Worm (Caenorhabditis elegans) whole organism, mixed stage, embryonic: ENCODE measurements around the gene nspe-5.
A peak's percentile ranks its signal among the peaks of the same experiment; 100 is the strongest.

Experiments used
- M03D4.4 ChIP-seq: sonication (generic microtip); optimal IDR thresholded peaks from 2 replicates; lab custom pipeline; 2017; ENCODE audit warnings: mild to moderate bottlenecking, missing genetic modification characterization, missing compliant biosample characterization
- bed-3 ChIP-seq: fragments of 200-800 bp; sonication (Bioruptor generic); optimal IDR thresholded peaks from 3 replicates; lab custom pipeline; 2018; ENCODE audit warnings: mild to moderate bottlenecking, missing genetic modification characterization, moderate library complexity, missing compliant biosample characterization
- blmp-1 ChIP-seq: fragments of 150-350 bp; optimal IDR thresholded peaks from 2 replicates; lab custom pipeline; 2014; ENCODE audit warnings: missing biosample characterization, missing genetic modification characterization
- ceh-39 ChIP-seq: fragments of 150-350 bp; optimal IDR thresholded peaks from 2 replicates; lab custom pipeline; 2014; ENCODE audit warnings: missing biosample characterization, missing genetic modification characterization
- ceh-43 ChIP-seq: fragments of 200-800 bp; sonication (Bioruptor generic); optimal IDR thresholded peaks from 2 replicates; lab custom pipeline; 2018; ENCODE audit warnings: mild to moderate bottlenecking, missing genetic modification characterization, moderate library complexity, missing compliant biosample characterization
- ceh-83 ChIP-seq: fragments of 200-800 bp; sonication (Bioruptor generic); optimal IDR thresholded peaks from 2 replicates; lab custom pipeline; 2018; ENCODE audit warnings: mild to moderate bottlenecking, missing genetic modification characterization, missing compliant biosample characterization
- ces-1 ChIP-seq: fragments of 150-350 bp; optimal IDR thresholded peaks from 2 replicates; lab custom pipeline; 2014; ENCODE audit warnings: missing biosample characterization, missing genetic modification reagents, missing genetic modification characterization
- cnd-1 ChIP-seq: fragments of 200-800 bp; sonication (Bioruptor generic); optimal IDR thresholded peaks from 2 replicates; lab custom pipeline; 2018; ENCODE audit warnings: mild to moderate bottlenecking, missing genetic modification characterization, missing compliant biosample characterization
- drap-1 ChIP-seq: fragments of 200-800 bp; sonication (Bioruptor generic); optimal IDR thresholded peaks from 3 replicates; lab custom pipeline; 2018; ENCODE audit warnings: mild to moderate bottlenecking, missing genetic modification characterization, missing compliant biosample characterization
- elt-1 ChIP-seq: sonication (generic microtip); optimal IDR thresholded peaks from 2 replicates; lab custom pipeline; 2017; ENCODE audit warnings: missing genetic modification characterization, mild to moderate bottlenecking, missing compliant biosample characterization, antibody characterized with exemption, moderate library complexity, borderline replicate concordance; ENCODE audit not compliant: insufficient read depth
- elt-3 ChIP-seq: fragments of 150-350 bp; optimal IDR thresholded peaks from 2 replicates; lab custom pipeline; 2014; ENCODE audit warnings: missing biosample characterization, missing genetic modification characterization
- flh-1 ChIP-seq: fragments of 200-800 bp; sonication (Bioruptor generic); optimal IDR thresholded peaks from 2 replicates; lab custom pipeline; 2018; ENCODE audit warnings: mild to moderate bottlenecking, missing genetic modification characterization, moderate library complexity, missing compliant biosample characterization
- ham-2 ChIP-seq: fragments of 200-800 bp; sonication (Bioruptor generic); optimal IDR thresholded peaks from 2 replicates; lab custom pipeline; 2018; ENCODE audit warnings: mild to moderate bottlenecking, missing genetic modification characterization, missing compliant biosample characterization
- hlh-1 ChIP-seq: fragments of 150-350 bp; optimal IDR thresholded peaks from 2 replicates; lab custom pipeline; 2014; ENCODE audit warnings: missing biosample characterization, missing genetic modification reagents, missing genetic modification characterization
- lin-13 ChIP-seq: fragments of 150-350 bp; optimal IDR thresholded peaks from 2 replicates; lab custom pipeline; 2014; ENCODE audit warnings: missing biosample characterization, missing genetic modification characterization
- lin-32 ChIP-seq: fragments of 200-800 bp; sonication (Bioruptor generic); optimal IDR thresholded peaks from 2 replicates; lab custom pipeline; 2018; ENCODE audit warnings: mild to moderate bottlenecking, missing genetic modification characterization, missing compliant biosample characterization
- lsy-2 ChIP-seq: fragments of 150-350 bp; optimal IDR thresholded peaks from 2 replicates; lab custom pipeline; 2014; ENCODE audit warnings: missing biosample characterization, missing genetic modification characterization
- mab-5 ChIP-seq: fragments of 150-350 bp; optimal IDR thresholded peaks from 2 replicates; lab custom pipeline; 2014; ENCODE audit warnings: missing biosample characterization, missing genetic modification characterization
- mep-1 ChIP-seq: fragments of 150-350 bp; optimal IDR thresholded peaks from 2 replicates; lab custom pipeline; 2017; ENCODE audit warnings: missing biosample characterization, missing genetic modification reagents, missing genetic modification characterization, inconsistent platforms
- mls-2 ChIP-seq: sonication (generic microtip); optimal IDR thresholded peaks from 2 replicates; lab custom pipeline; 2016; ENCODE audit warnings: mild to moderate bottlenecking, missing genetic modification characterization, moderate library complexity, missing compliant biosample characterization
- nhr-12 ChIP-seq: fragments of 150-350 bp; optimal IDR thresholded peaks from 2 replicates; lab custom pipeline; 2014; ENCODE audit warnings: missing biosample characterization, missing genetic modification characterization
- nhr-2 ChIP-seq: fragments of 150-350 bp; optimal IDR thresholded peaks from 2 replicates; lab custom pipeline; 2014; ENCODE audit warnings: missing biosample characterization, missing genetic modification characterization
- nhr-237 ChIP-seq: fragments of 150-350 bp; optimal IDR thresholded peaks from 2 replicates; lab custom pipeline; 2014; ENCODE audit warnings: missing biosample characterization, missing genetic modification characterization
- nhr-76 ChIP-seq: sonication (generic microtip); optimal IDR thresholded peaks from 2 replicates; lab custom pipeline; 2017; ENCODE audit warnings: missing biosample characterization, missing genetic modification characterization
- pha-4 ChIP-seq: fragments of 150-350 bp; optimal IDR thresholded peaks from 2 replicates; lab custom pipeline; 2018; ENCODE audit warnings: missing biosample characterization, missing genetic modification reagents, missing genetic modification characterization
- sem-2 ChIP-seq: fragments of 200-800 bp; sonication (Bioruptor generic); optimal IDR thresholded peaks from 2 replicates; lab custom pipeline; 2018; ENCODE audit warnings: mild to moderate bottlenecking, missing genetic modification characterization, missing compliant biosample characterization
- snpc-4 ChIP-seq: fragments of 150-350 bp; optimal IDR thresholded peaks from 2 replicates; lab custom pipeline; 2014; ENCODE audit warnings: missing biosample characterization, missing genetic modification characterization
- sptf-1 ChIP-seq: sonication (generic microtip); optimal IDR thresholded peaks from 2 replicates; lab custom pipeline; 2017; ENCODE audit warnings: mild to moderate bottlenecking, missing genetic modification characterization, moderate library complexity, missing compliant biosample characterization
- tbx-8 ChIP-seq: fragments of 200-800 bp; sonication (Bioruptor generic); optimal IDR thresholded peaks from 2 replicates; lab custom pipeline; 2018; ENCODE audit warnings: mild to moderate bottlenecking, missing genetic modification characterization, moderate library complexity, missing compliant biosample characterization
- unc-120 ChIP-seq: sonication (generic microtip); optimal IDR thresholded peaks from 2 replicates; lab custom pipeline; 2017; ENCODE audit warnings: missing genetic modification characterization, missing compliant biosample characterization; ENCODE audit not compliant: poor library complexity, severe bottlenecking
- unc-39 ChIP-seq: fragments of 150-350 bp; optimal IDR thresholded peaks from 2 replicates; lab custom pipeline; 2014; ENCODE audit warnings: missing biosample characterization, missing genetic modification characterization
- unc-62 ChIP-seq: fragments of 150-350 bp; optimal IDR thresholded peaks from 2 replicates; lab custom pipeline; 2014; ENCODE audit warnings: missing biosample characterization, missing genetic modification reagents, missing genetic modification characterization
- zip-8 ChIP-seq: fragments of 150-350 bp; optimal IDR thresholded peaks from 2 replicates; lab custom pipeline; 2014; ENCODE audit warnings: missing biosample characterization, missing genetic modification characterization
- ztf-11 ChIP-seq: fragments of 150-350 bp; optimal IDR thresholded peaks from 2 replicates; lab custom pipeline; 2014; ENCODE audit warnings: missing biosample characterization, missing genetic modification characterization

nspe-5 gene

DNA sequence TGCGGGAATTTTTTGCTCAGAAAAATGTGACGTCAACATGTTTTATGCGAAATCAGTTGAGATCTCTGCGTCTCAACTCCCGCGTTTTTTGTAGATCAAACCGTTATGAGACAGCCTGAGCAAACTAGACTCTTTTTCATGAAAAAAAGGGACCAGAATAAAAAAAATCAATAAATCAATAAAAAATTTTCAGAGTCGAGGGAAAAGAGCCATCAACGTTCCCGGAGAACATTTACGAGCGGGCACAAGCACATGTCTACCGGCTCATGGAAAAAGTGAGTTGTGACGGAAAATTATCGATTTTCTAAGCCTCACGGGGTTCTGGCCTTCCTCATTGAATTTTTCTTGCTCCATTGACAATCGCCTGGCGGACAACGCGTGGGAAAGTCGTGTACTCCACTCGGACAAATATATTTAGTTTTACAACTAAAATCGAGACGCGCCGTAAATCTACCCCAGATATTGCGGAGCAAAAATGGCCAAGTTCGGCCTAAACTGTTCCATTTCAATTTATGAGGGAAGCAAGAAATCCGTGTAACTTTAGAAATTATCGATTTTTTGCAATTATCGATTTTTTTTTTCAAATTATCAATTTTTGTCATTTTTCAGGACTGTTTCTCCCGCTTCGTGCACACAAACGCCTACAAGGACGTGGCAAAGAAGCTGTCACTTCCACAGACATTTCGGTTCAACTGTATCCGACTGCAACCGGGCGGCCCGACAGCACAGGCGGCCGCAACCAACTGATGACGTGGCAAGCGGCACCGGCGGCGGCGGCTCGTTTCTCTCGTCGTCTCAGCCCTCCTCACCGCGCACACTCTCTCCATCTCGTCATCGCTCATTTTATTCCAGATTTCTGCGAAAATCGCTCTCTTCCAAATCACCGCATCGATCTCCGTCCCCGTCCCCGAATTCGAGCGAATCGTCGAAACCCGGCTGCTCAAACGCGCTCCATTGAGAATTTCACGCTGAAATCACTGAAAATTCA lies 42.5 kb downstream of the nspe-5 start:
- no peak for TF ChIP-seq ham-2 (GFP tag; lab: Kevin White, UChicago)

DNA sequence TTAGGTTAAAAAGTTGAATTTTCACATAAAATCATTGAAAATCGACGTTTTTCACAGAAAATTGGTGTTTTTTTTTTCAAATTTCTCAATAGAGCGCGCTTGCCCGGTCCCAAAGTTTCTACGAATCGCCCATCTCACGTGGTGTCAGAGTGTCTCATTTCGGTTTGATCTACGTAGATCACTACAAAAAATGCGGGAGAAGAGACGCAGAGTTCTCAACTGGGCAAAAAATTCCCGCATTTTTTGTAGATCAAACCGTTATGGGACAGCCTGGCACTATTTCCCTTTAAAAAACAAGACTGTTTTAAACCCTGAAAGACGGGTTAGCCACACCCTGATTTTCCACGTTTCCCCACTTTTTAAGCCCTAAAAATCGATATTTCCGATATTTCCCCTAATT lies 43.2 kb downstream of the nspe-5 start:
- no peak for TF ChIP-seq unc-62
- no peak for TF ChIP-seq snpc-4 (tag; lab: Kevin White, UChicago)
- TF ChIP-seq flh-1 (GFP tag; lab: Kevin White, UChicago): no peak
- no peak for TF ChIP-seq M03D4.4 (tag; lab: Kevin White, UChicago)
- no peak for TF ChIP-seq pha-4
- no peak for TF ChIP-seq ceh-83

DNA sequence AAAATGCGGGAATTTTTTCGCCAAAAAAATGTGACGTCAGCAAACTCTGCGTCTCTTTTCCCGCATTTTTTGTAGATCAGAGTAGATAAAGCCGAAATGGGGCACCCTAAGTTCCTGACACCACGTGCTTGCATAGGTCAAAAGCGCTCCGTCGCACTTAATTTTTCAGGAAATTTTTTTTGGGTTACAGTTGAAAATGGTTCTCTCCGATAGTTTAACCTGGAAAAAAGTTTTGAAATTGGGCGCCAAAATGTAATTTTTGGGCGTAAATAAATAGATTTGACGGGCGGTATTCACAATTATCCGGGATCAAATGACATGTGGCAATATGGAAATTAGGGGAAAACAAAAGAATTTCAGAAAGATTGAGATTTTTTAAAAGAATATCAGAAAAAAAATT lies 43.8 kb downstream of the nspe-5 start:
- TF ChIP-seq M03D4.4 (tag; lab: Kevin White, UChicago): no peak
- no peak for TF ChIP-seq zip-8 (tag; lab: Kevin White, UChicago)
- TF ChIP-seq sem-2 (GFP tag; lab: Kevin White, UChicago): no peak
- no peak for TF ChIP-seq unc-62
- TF ChIP-seq unc-120: no peak

DNA sequence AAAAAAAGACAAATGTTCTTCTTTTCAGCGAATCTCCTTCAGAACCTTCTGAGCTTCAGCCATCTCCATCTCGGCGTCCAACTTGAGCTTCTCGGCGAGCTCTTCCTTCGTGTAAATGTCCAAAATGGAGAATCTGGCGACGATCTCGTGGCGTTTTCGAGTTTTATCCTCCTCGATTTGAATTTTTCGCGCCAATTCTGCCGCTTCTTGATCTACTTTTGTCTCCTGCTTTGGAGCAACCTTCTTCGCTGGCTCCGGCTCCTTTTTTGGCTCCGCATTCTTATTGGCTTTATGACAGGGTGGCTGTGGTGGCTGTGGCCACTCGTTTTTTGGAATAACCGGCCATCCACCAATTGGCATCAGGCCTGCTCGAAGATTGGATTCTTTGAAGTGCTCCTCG lies 44.6 kb downstream of the nspe-5 start:
- TF ChIP-seq ztf-11 (tag; lab: Kevin White, UChicago): no peak

DNA sequence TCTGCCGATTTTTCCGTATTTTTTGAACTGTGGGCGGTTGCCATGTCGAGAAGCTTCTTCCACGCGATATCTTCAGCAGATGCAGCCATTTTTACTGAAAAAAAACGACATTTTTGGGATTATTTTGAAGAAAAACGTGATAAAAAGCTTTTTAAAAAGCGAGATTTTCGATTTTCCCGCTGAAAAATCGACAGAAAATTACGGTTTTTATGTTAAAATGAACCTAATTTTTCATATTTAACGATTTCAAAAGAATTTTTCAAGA lies 49.0 kb downstream of the nspe-5 start, which contains the start of gene Y38E10A.22:
TSS of gene Y38E10A.22 (minus strand) at position 101 of the 265 bp plus-strand sequence.
- TF ChIP-seq cnd-1 (no peak), snpc-4 (tag; lab: Kevin White, UChicago) (no peak), hlh-1 (tag; lab: Kevin White, UChicago) (no peak), elt-3 (no peak), ham-2 (GFP tag; lab: Kevin White, UChicago) (no peak), zip-8 (tag; lab: Kevin White, UChicago) (no peak), sem-2 (GFP tag; lab: Kevin White, UChicago) (no peak), ceh-43 (no peak), ztf-11 (tag; lab: Kevin White, UChicago) (no peak), bed-3 (no peak), nhr-76 (tag; lab: Kevin White, UChicago) (no peak), lin-13 (no peak), blmp-1 (no peak), ceh-39 (no peak), nhr-2 (tag; lab: Kevin White, UChicago) (no peak)

DNA sequence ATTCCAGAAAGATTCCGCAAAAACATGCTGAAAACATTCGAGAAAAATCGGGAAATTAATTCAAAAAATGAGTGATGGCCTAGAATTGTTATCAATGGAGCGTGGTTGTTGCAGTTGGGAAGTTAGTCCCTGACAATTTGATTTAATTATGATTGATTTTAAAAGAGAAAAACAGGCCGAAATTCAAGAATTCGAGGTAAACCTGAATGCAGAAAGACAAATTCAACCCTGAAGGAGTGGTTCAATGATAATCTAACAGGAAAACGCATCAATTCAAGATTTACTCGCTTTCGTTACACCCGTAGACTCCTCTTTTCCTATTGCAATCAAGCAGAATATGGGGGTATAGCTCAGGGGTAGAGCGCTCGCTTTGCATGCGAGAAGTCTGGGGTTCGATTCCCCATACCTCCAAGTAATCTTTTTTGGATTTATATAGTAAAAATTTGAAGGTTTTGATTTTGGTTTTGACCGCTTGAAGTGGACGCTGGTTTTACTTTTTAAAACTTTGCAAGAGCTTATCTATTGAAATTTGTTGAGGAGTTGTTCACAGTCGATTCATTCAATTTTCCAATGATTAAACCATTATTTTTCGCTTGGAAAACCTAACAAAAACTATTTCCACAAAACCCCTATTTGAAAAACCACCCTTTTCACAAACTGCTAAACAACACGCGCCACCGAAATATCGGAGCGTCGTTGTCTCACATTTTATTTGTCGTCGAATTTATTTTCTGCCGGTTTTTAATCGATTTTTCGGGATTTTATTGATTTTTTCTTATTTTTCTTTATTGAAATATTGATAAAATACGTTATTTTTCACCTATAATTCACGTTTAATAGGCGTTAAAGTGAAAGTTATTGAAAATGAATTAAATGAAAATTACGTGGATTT lies 49.6 kb downstream of the nspe-5 start:
- TF ChIP-seq zip-8 (tag; lab: Kevin White, UChicago) (no peak), lin-13 (peak; percentile 33), nhr-2 (tag; lab: Kevin White, UChicago) (no peak), mls-2 (tag; lab: Kevin White, UChicago) (peak; percentile 60), nhr-237 (tag; lab: Kevin White, UChicago) (peak; percentile 55), blmp-1 (peak; percentile 21), elt-1 (no peak), unc-120 (no peak), lin-32 (no peak), ztf-11 (tag; lab: Kevin White, UChicago) (no peak), lsy-2 (tag; lab: Kevin White, UChicago) (peak; percentile 36), ham-2 (GFP tag; lab: Kevin White, UChicago) (peak; percentile 27), bed-3 (peak; percentile 15), ces-1 (GFP tag; lab: Kevin White, UChicago) (peak; percentile 96), unc-39 (tag; lab: Kevin White, UChicago) (no peak), elt-3 (no peak), hlh-1 (tag; lab: Kevin White, UChicago) (no peak), ceh-83 (peak; percentile 72), tbx-8 (peak; percentile 13), ceh-43 (no peak), sptf-1 (tag; lab: Kevin White, UChicago) (peak; percentile 48), drap-1 (GFP tag; lab: Kevin White, UChicago) (peak; percentile 47), pha-4 (peak; percentile 47), mep-1 (peak; percentile 70), mab-5 (tag; lab: Kevin White, UChicago) (no peak), snpc-4 (tag; lab: Kevin White, UChicago) (no peak), ceh-39 (peak; percentile 18), nhr-12 (tag; lab: Kevin White, UChicago) (no peak), sem-2 (GFP tag; lab: Kevin White, UChicago) (peak; percentile 37), nhr-76 (tag; lab: Kevin White, UChicago) (no peak), unc-62 (peak; percentile 8), cnd-1 (peak; percentile 51), M03D4.4 (tag; lab: Kevin White, UChicago) (peak; percentile 63)
